Worm (Caenorhabditis elegans) whole organism, mixed stage, embryonic: ENCODE results near the gene dpy-6.

Source experiments
- blmp-1 ChIP-seq: fragments of 150-350 bp; optimal IDR thresholded peaks from 2 replicates; lab custom pipeline; 2014; ENCODE audit warnings: missing biosample characterization, missing genetic modification characterization
- ceh-43 ChIP-seq: fragments of 200-800 bp; sonication (Bioruptor generic); optimal IDR thresholded peaks from 2 replicates; lab custom pipeline; 2018; ENCODE audit warnings: mild to moderate bottlenecking, missing genetic modification characterization, moderate library complexity, missing compliant biosample characterization
- ces-1 ChIP-seq: fragments of 150-350 bp; optimal IDR thresholded peaks from 2 replicates; lab custom pipeline; 2014; ENCODE audit warnings: missing biosample characterization, missing genetic modification reagents, missing genetic modification characterization
- cnd-1 ChIP-seq: fragments of 200-800 bp; sonication (Bioruptor generic); optimal IDR thresholded peaks from 2 replicates; lab custom pipeline; 2018; ENCODE audit warnings: mild to moderate bottlenecking, missing genetic modification characterization, missing compliant biosample characterization
- drap-1 ChIP-seq: fragments of 200-800 bp; sonication (Bioruptor generic); optimal IDR thresholded peaks from 3 replicates; lab custom pipeline; 2018; ENCODE audit warnings: mild to moderate bottlenecking, missing genetic modification characterization, missing compliant biosample characterization
- elt-1 ChIP-seq: sonication (generic microtip); optimal IDR thresholded peaks from 2 replicates; lab custom pipeline; 2017; ENCODE audit warnings: missing genetic modification characterization, mild to moderate bottlenecking, missing compliant biosample characterization, antibody characterized with exemption, moderate library complexity, borderline replicate concordance; ENCODE audit not compliant: insufficient read depth
- lsy-2 ChIP-seq: fragments of 150-350 bp; optimal IDR thresholded peaks from 2 replicates; lab custom pipeline; 2014; ENCODE audit warnings: missing biosample characterization, missing genetic modification characterization
- mab-5 ChIP-seq: fragments of 150-350 bp; optimal IDR thresholded peaks from 2 replicates; lab custom pipeline; 2014; ENCODE audit warnings: missing biosample characterization, missing genetic modification characterization
- nhr-237 ChIP-seq: fragments of 150-350 bp; optimal IDR thresholded peaks from 2 replicates; lab custom pipeline; 2014; ENCODE audit warnings: missing biosample characterization, missing genetic modification characterization
- snpc-4 ChIP-seq: fragments of 150-350 bp; optimal IDR thresholded peaks from 2 replicates; lab custom pipeline; 2014; ENCODE audit warnings: missing biosample characterization, missing genetic modification characterization

- TF ChIP-seq mab-5 (tag; lab: Kevin White, UChicago) (no peak), ceh-43 (GFP tag; lab: Kevin White, UChicago) (no peak), cnd-1 (tag; lab: Kevin White, UChicago) (no peak), blmp-1 (tag; lab: Kevin White, UChicago) (no peak), nhr-237 (no peak), drap-1 (GFP tag; lab: Kevin White, UChicago) (no peak), snpc-4 (tag; lab: Kevin White, UChicago) (no peak), lsy-2 (tag; lab: Kevin White, UChicago) (no peak), elt-1 (tag; lab: Kevin White, UChicago) (no peak), ces-1 (GFP tag; lab: Kevin White, UChicago) (no peak)
Observed at ce11 chrX:8428319-8428888, 27.0 kb downstream of the dpy-6 start, which contains the start of gene F08F1.3.
